Worm (Caenorhabditis elegans): ENCODE measurements around the gene nemp-1.
"Not testable (repeated sequence)": the region's sequence is repeated elsewhere in the genome, so short reads cannot be mapped to it uniquely, and the experiment has no call there.

Gene nemp-1

ce11 chrIII:423875-424274, 48.2 kb upstream of the nemp-1 start:
- TF ChIP-seq hsf-1 (GFP tag; IDR thresholded peaks at IDR 0.05) = no peak
- no peak for TF ChIP-seq ztf-3 (GFP tag; optimal IDR thresholded peaks at IDR 0.05)
- no peak for TF ChIP-seq F10E7.11 (tag; optimal IDR thresholded peaks at IDR 0.05)
- TF ChIP-seq cebp-2 (GFP tag; IDR thresholded peaks at IDR 0.05) = no peak
- TF ChIP-seq snpc-1.1 (tag; optimal IDR thresholded peaks at IDR 0.05; ENCODE audit: insufficient read depth) = no peak
- TF ChIP-seq F57C9.4 (tag; optimal IDR thresholded peaks at IDR 0.05) = no peak
- no peak for TF ChIP-seq Y67H2A.10 (GFP tag; conservative IDR thresholded peaks at IDR 0.05)
- TF ChIP-seq T26A5.8 (tag; optimal IDR thresholded peaks at IDR 0.05) = no peak
- TF ChIP-seq repo-1 (tag; optimal IDR thresholded peaks at IDR 0.05) = no peak
- TF ChIP-seq mcd-1 (GFP tag; IDR thresholded peaks at IDR 0.05) = peak; percentile 45; the same call in 1 of the 2 replicates
- TF ChIP-seq mes-4 (tag; optimal IDR thresholded peaks at IDR 0.05) = no peak
- no peak for TF ChIP-seq snpc-4 (GFP tag; optimal IDR thresholded peaks at IDR 0.05)
- TF ChIP-seq snpc-4 (tag; optimal IDR thresholded peaks at IDR 0.05) = no peak
- peak; percentile 44 for TF ChIP-seq efl-1 (GFP tag; optimal IDR thresholded peaks at IDR 0.05)
- TF ChIP-seq ceh-27 (GFP tag; optimal IDR thresholded peaks at IDR 0.05) = no peak
- no peak for TF ChIP-seq lin-26 (GFP tag; IDR thresholded peaks at IDR 0.05)
- no peak for TF ChIP-seq madf-3 (GFP tag; IDR thresholded peaks at IDR 0.05)
- TF ChIP-seq ceh-79 (tag; optimal IDR thresholded peaks at IDR 0.05) = no peak
- TF ChIP-seq rpc-1 (optimal IDR thresholded peaks at IDR 0.05) = no peak
- no peak for TF ChIP-seq rpc-1 (tag; optimal IDR thresholded peaks at IDR 0.05)
- no peak for TF ChIP-seq ztf-6 (GFP tag; IDR thresholded peaks at IDR 0.05)
- TF ChIP-seq tbx-9 (tag; optimal IDR thresholded peaks at IDR 0.05; ENCODE audit: borderline replicate concordance) = no peak
- peak; percentile 7 for TF ChIP-seq dpl-1 (GFP tag; optimal IDR thresholded peaks at IDR 0.05)

ce11 chrIII:424814-425213, 47.3 kb upstream of the nemp-1 start:
- TF ChIP-seq egrh-3 (GFP tag; IDR thresholded peaks at IDR 0.05) (peak; percentile 34; the same call in 1 of the 2 replicates), hsf-1 (GFP tag; IDR thresholded peaks at IDR 0.05) (peak; percentile 96), cebp-1 (GFP tag; IDR thresholded peaks at IDR 0.05) (peak; percentile 44; the same call in 1 of the 2 replicates), egl-18 (GFP tag; IDR thresholded peaks at IDR 0.05) (0 out of 2 replicates have a peak, but pooled peaks have one; percentile 12), dox-1 (GFP tag; IDR thresholded peaks at IDR 0.05) (peak; percentile 68)
- TF ChIP-seq cebp-1 (tag; optimal IDR thresholded peaks at IDR 0.05) = not testable (repeated sequence)

- TF ChIP-seq ceh-100 (GFP tag; IDR thresholded peaks at IDR 0.05) = 0 out of 2 replicates have a peak, but pooled peaks have one; percentile 14
- 0 out of 2 replicates have a peak, but pooled peaks have one; percentile 20 for TF ChIP-seq egl-44 (GFP tag; IDR thresholded peaks at IDR 0.05)
- TF ChIP-seq ekl-4 (GFP tag; IDR thresholded peaks at IDR 0.05) = peak; percentile 39; the same call in 1 of the 2 replicates
- TF ChIP-seq madf-6 (GFP tag; IDR thresholded peaks at IDR 0.05) = peak; percentile 33
- 0 out of 2 replicates have a peak, but pooled peaks have one; percentile 15 for TF ChIP-seq ceh-40 (GFP tag; IDR thresholded peaks at IDR 0.05)
- TF ChIP-seq dox-1 (GFP tag; IDR thresholded peaks at IDR 0.05) = peak; percentile 58
- peak; percentile 94 for TF ChIP-seq hsf-1 (GFP tag; IDR thresholded peaks at IDR 0.05)
- 0 out of 2 replicates have a peak, but pooled peaks have one; percentile 10 for TF ChIP-seq D2030.7 (GFP tag; IDR thresholded peaks at IDR 0.05)
- TF ChIP-seq ceh-58 (GFP tag; IDR thresholded peaks at IDR 0.05) = 0 out of 2 replicates have a peak, but pooled peaks have one; percentile 59
Observed at ce11 chrIII:425421-426320, 46.4 kb upstream of the nemp-1 start.

Data from whole organism, young adult.